Worm (Caenorhabditis elegans) whole organism, midembryonic: Measurements from ENCODE around the gene nlp-41.

Source experiments
- T22C8.4 ChIP-seq: fragments of 200-800 bp; sonication (Bioruptor generic); IDR thresholded peaks from 2 replicates; pipeline ENCODE4 v1.3.6; 2022; ENCODE audit warnings: missing genetic modification characterization, missing compliant biosample characterization
- cog-1 ChIP-seq: sonication (generic microtip); optimal IDR thresholded peaks from 2 replicates; lab custom pipeline; 2016; ENCODE audit warnings: missing genetic modification characterization, missing compliant biosample characterization
- flt-1 ChIP-seq: fragments of 200-800 bp; sonication (Bioruptor generic); IDR thresholded peaks from 2 replicates; pipeline ENCODE4 v1.3.6; 2022; ENCODE audit warnings: missing genetic modification characterization, missing compliant biosample characterization
- klf-2 ChIP-seq: fragments of 200-800 bp; sonication (Bioruptor generic); conservative IDR thresholded peaks from 2 replicates; pipeline ENCODE4 v1.3.6; 2022; ENCODE audit warnings: missing genetic modification reagents, missing genetic modification characterization, missing compliant biosample characterization
- med-1 ChIP-seq: sonication (generic microtip); optimal IDR thresholded peaks from 2 replicates; lab custom pipeline; 2017; ENCODE audit warnings: missing genetic modification characterization, mild to moderate bottlenecking, missing compliant biosample characterization, antibody characterized with exemption, missing genetic modification reagents; ENCODE audit not compliant: insufficient read depth
- ref-1 ChIP-seq: fragments of 200-800 bp; sonication (Bioruptor generic); conservative IDR thresholded peaks from 2 replicates; pipeline ENCODE4 v1.3.6; 2022; ENCODE audit warnings: missing genetic modification reagents, missing genetic modification characterization, missing compliant biosample characterization
- tab-1 ChIP-seq: fragments of 200-800 bp; sonication (Bioruptor generic); IDR thresholded peaks from 2 replicates; pipeline ENCODE4 v1.3.6; 2022; ENCODE audit warnings: missing genetic modification characterization, missing compliant biosample characterization
- ztf-23 ChIP-seq: fragments of 200-800 bp; sonication (Bioruptor generic); IDR thresholded peaks from 2 replicates; pipeline ENCODE4 v1.3.6; 2022; ENCODE audit warnings: missing genetic modification reagents, missing genetic modification characterization, missing compliant biosample characterization
- ztf-29 ChIP-seq: fragments of 200-800 bp; sonication (Bioruptor generic); IDR thresholded peaks from 2 replicates; pipeline ENCODE4 v1.3.6; 2022; ENCODE audit warnings: missing genetic modification reagents, missing genetic modification characterization, missing compliant biosample characterization

nlp-41 gene

ce11 chrII:14555019-14555418 lies 4.3 kb downstream of the nlp-41 start:
- no peak for TF ChIP-seq ztf-29 (GFP tag; lab: Robert Waterston, UW)
- no peak for TF ChIP-seq flt-1 (GFP tag; lab: Robert Waterston, UW)
- TF ChIP-seq med-1 (GFP tag; lab: Kevin White, UChicago) = no peak
- no peak for TF ChIP-seq tab-1 (GFP tag; lab: Robert Waterston, UW)
- TF ChIP-seq ztf-23 (GFP tag; lab: Robert Waterston, UW) = no peak
- TF ChIP-seq cog-1 = no peak
- no peak for TF ChIP-seq klf-2 (GFP tag; lab: Robert Waterston, UW)
- TF ChIP-seq ref-1 (GFP tag; lab: Robert Waterston, UW) = no peak
- TF ChIP-seq T22C8.4 (GFP tag; lab: Robert Waterston, UW) = no peak

ce11 chrII:14561549-14562115 lies 10.9 kb downstream of the nlp-41 start, which contains the start of gene mog-4:
TSS of gene mog-4 (minus strand) at chrII:14561599.
- peak; percentile 79 for TF ChIP-seq klf-2 (GFP tag; lab: Robert Waterston, UW)
- TF ChIP-seq ztf-29 (GFP tag; lab: Robert Waterston, UW) = peak; percentile 74
- peak; percentile 92 for TF ChIP-seq ztf-23 (GFP tag; lab: Robert Waterston, UW)
- TF ChIP-seq cog-1 = peak; percentile 61
- TF ChIP-seq flt-1 (GFP tag; lab: Robert Waterston, UW) = peak; percentile 91

ce11 chrII:14567811-14568210 lies 17.1 kb downstream of the nlp-41 start:
- TF ChIP-seq tab-1 (GFP tag; lab: Robert Waterston, UW) (no peak), ztf-23 (GFP tag; lab: Robert Waterston, UW) (0 out of 2 replicates have a peak, but pooled peaks have one; percentile 41), cog-1 (no peak), klf-2 (GFP tag; lab: Robert Waterston, UW) (no peak)

- TF ChIP-seq klf-2 (GFP tag; lab: Robert Waterston, UW) (no peak), ref-1 (GFP tag; lab: Robert Waterston, UW) (no peak), med-1 (GFP tag; lab: Kevin White, UChicago) (no peak), cog-1 (no peak), flt-1 (GFP tag; lab: Robert Waterston, UW) (no peak), T22C8.4 (GFP tag; lab: Robert Waterston, UW) (no peak), tab-1 (GFP tag; lab: Robert Waterston, UW) (no peak), ztf-23 (GFP tag; lab: Robert Waterston, UW) (no peak), ztf-29 (GFP tag; lab: Robert Waterston, UW) (no peak)
These were observed 18.6 kb downstream of the nlp-41 start for ce11 chrII:14569322-14569721.

- no peak for TF ChIP-seq flt-1 (GFP tag; lab: Robert Waterston, UW)
- TF ChIP-seq med-1 (GFP tag; lab: Kevin White, UChicago) = no peak
These were observed 19.9 kb downstream of the nlp-41 start for ce11 chrII:14570541-14571160.

- no peak for TF ChIP-seq ref-1 (GFP tag; lab: Robert Waterston, UW)
- TF ChIP-seq tab-1 (GFP tag; lab: Robert Waterston, UW) = no peak
- no peak for TF ChIP-seq T22C8.4 (GFP tag; lab: Robert Waterston, UW)
- TF ChIP-seq cog-1 = no peak
- TF ChIP-seq ztf-23 (GFP tag; lab: Robert Waterston, UW) = no peak
- no peak for TF ChIP-seq flt-1 (GFP tag; lab: Robert Waterston, UW)
- TF ChIP-seq ztf-29 (GFP tag; lab: Robert Waterston, UW) = no peak
- no peak for TF ChIP-seq med-1 (GFP tag; lab: Kevin White, UChicago)
- no peak for TF ChIP-seq klf-2 (GFP tag; lab: Robert Waterston, UW)
These were observed 22.6 kb downstream of the nlp-41 start, which contains the start of gene madf-5 for ce11 chrII:14573315-14573714. TSS of gene madf-5 (plus strand) at chrII:14573615.

- TF ChIP-seq med-1 (GFP tag; lab: Kevin White, UChicago) = no peak
- no peak for TF ChIP-seq T22C8.4 (GFP tag; lab: Robert Waterston, UW)
- TF ChIP-seq tab-1 (GFP tag; lab: Robert Waterston, UW) = no peak
- TF ChIP-seq ref-1 (GFP tag; lab: Robert Waterston, UW) = no peak
- TF ChIP-seq cog-1 = no peak
- TF ChIP-seq klf-2 (GFP tag; lab: Robert Waterston, UW) = no peak
- no peak for TF ChIP-seq ztf-29 (GFP tag; lab: Robert Waterston, UW)
- TF ChIP-seq ztf-23 (GFP tag; lab: Robert Waterston, UW) = no peak
- TF ChIP-seq flt-1 (GFP tag; lab: Robert Waterston, UW) = no peak
These were observed 24.1 kb downstream of the nlp-41 start for ce11 chrII:14574790-14575189.

ce11 chrII:14576429-14576828 lies 25.7 kb downstream of the nlp-41 start, which contains the start of gene C01G12.13:
TSS of gene C01G12.13 (plus strand) at chrII:14576729.
- TF ChIP-seq klf-2 (GFP tag; lab: Robert Waterston, UW) (no peak), ref-1 (GFP tag; lab: Robert Waterston, UW) (no peak), flt-1 (GFP tag; lab: Robert Waterston, UW) (no peak), tab-1 (GFP tag; lab: Robert Waterston, UW) (no peak), med-1 (GFP tag; lab: Kevin White, UChicago) (no peak), T22C8.4 (GFP tag; lab: Robert Waterston, UW) (no peak), cog-1 (no peak), ztf-29 (GFP tag; lab: Robert Waterston, UW) (no peak), ztf-23 (GFP tag; lab: Robert Waterston, UW) (no peak)

ce11 chrII:14578013-14578412 lies 27.3 kb downstream of the nlp-41 start, which contains the start of gene nspb-7:
TSS of gene nspb-7 (plus strand) at chrII:14578313.
- TF ChIP-seq ztf-29 (GFP tag; lab: Robert Waterston, UW) (no peak), klf-2 (GFP tag; lab: Robert Waterston, UW) (no peak), T22C8.4 (GFP tag; lab: Robert Waterston, UW) (no peak), ref-1 (GFP tag; lab: Robert Waterston, UW) (no peak), tab-1 (GFP tag; lab: Robert Waterston, UW) (no peak), ztf-23 (GFP tag; lab: Robert Waterston, UW) (no peak), cog-1 (no peak), med-1 (GFP tag; lab: Kevin White, UChicago) (no peak), flt-1 (GFP tag; lab: Robert Waterston, UW) (no peak)
